Worm (Caenorhabditis elegans) whole organism, midembryonic: Measurements from ENCODE around the gene gcy-14.

ENCODE experiments used
- klf-2 ChIP-seq: fragments of 200-800 bp; sonication (Bioruptor generic); conservative IDR thresholded peaks from 2 replicates; pipeline ENCODE4 v1.3.6; 2022; ENCODE audit warnings: missing genetic modification reagents, missing genetic modification characterization, missing compliant biosample characterization
- ztf-23 ChIP-seq: fragments of 200-800 bp; sonication (Bioruptor generic); IDR thresholded peaks from 2 replicates; pipeline ENCODE4 v1.3.6; 2022; ENCODE audit warnings: missing genetic modification reagents, missing genetic modification characterization, missing compliant biosample characterization
- ztf-29 ChIP-seq: fragments of 200-800 bp; sonication (Bioruptor generic); IDR thresholded peaks from 2 replicates; pipeline ENCODE4 v1.3.6; 2022; ENCODE audit warnings: missing genetic modification reagents, missing genetic modification characterization, missing compliant biosample characterization

DNA sequence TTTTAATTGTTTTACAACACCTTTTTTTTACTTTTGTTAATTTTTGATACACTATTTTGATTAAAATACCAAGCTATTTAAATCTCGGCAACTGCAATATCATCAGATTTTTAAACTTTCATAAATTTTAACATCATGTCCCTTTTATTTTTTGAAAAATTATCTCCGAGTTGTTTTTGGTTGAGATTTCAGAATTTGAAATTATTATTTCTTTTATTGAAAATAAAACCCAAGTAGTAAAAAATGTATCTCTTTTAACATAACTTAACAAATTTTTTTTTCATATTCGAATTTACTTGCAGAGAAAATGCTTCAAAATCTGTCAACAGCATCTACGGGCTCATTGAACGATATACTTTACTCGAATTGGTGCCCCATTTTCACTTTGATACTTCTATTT is 47.5 kb upstream of the gcy-14 start, which contains the start of gene H12D21.11:
- TF ChIP-seq ztf-23 (GFP tag; lab: Robert Waterston, UW) (no peak), klf-2 (no peak), ztf-29 (GFP tag; lab: Robert Waterston, UW) (no peak)
